Worm (Caenorhabditis elegans): ENCODE measurements around the gene R11H6.5.

DNA sequence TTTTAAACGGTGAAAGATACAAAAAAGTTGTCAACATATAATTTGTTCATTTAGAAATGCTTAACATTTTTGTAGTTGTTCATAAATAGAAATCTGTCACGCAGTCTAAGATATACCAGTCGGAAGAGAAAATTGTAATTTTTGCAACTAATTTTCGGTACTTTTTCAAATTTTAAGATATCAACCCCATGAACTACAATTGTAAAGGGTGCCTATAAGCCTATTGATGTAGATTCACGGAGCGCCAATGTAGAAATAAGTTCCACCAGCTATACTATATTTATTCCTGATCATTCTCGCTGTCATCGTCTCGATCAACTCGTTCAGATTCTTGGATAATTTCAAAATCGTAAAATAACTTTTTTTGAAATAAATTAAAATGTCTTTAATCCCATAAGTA, 17.1 kb downstream of the R11H6.5 start:
- TF ChIP-seq skn-1 (tag; optimal IDR thresholded peaks at IDR 0.05) (no peak), snpc-4 (tag; optimal IDR thresholded peaks at IDR 0.05) (no peak), nhr-25 (tag; optimal IDR thresholded peaks at IDR 0.05) (no peak), nhr-77 (tag; optimal IDR thresholded peaks at IDR 0.05) (no peak), pha-4 (tag; optimal IDR thresholded peaks at IDR 0.05) (no peak), unc-39 (tag; optimal IDR thresholded peaks at IDR 0.05) (no peak), aly-2 (tag; optimal IDR thresholded peaks at IDR 0.05) (no peak)
